Worm (Caenorhabditis elegans) whole organism, L3 larva: ENCODE results near the gene phy-4.

Experiments
- ZK546.5 ChIP-seq: sonication (generic microtip); optimal IDR thresholded peaks from 2 replicates; lab custom pipeline; 2017; ENCODE audit warnings: missing biosample characterization, missing genetic modification characterization
- aly-2 ChIP-seq: fragments of 150-350 bp; optimal IDR thresholded peaks from 2 replicates; lab custom pipeline; 2014; ENCODE audit warnings: missing biosample characterization, missing genetic modification characterization
- ama-1 ChIP-seq: fragments of 150-350 bp; optimal IDR thresholded peaks from 2 replicates; lab custom pipeline; 2018
- ceh-16 ChIP-seq: sonication (generic microtip); optimal IDR thresholded peaks from 2 replicates; lab custom pipeline; 2017; ENCODE audit warnings: missing biosample characterization, missing genetic modification characterization
- ceh-9 ChIP-seq: sonication (generic microtip); optimal IDR thresholded peaks from 2 replicates; lab custom pipeline; 2018; ENCODE audit warnings: missing biosample characterization, missing genetic modification characterization
- daf-12 ChIP-seq: fragments of 150-350 bp; optimal IDR thresholded peaks from 2 replicates; lab custom pipeline; 2014; ENCODE audit warnings: missing biosample characterization, missing genetic modification reagents, missing genetic modification characterization
- egl-27 ChIP-seq: sonication (generic microtip); optimal IDR thresholded peaks from 4 replicates; lab custom pipeline; 2017; ENCODE audit warnings: missing biosample characterization, missing genetic modification reagents, missing genetic modification characterization
- egl-5 ChIP-seq: fragments of 150-350 bp; optimal IDR thresholded peaks from 2 replicates; lab custom pipeline; 2017; ENCODE audit warnings: missing biosample characterization, missing genetic modification reagents, missing genetic modification characterization, inconsistent platforms
- elt-1 ChIP-seq: fragments of 150-350 bp; optimal IDR thresholded peaks from 2 replicates; lab custom pipeline; 2014; ENCODE audit warnings: missing biosample characterization, missing genetic modification characterization
- elt-2 ChIP-seq: sonication (generic microtip); optimal IDR thresholded peaks from 2 replicates; lab custom pipeline; 2016; ENCODE audit warnings: missing genetic modification reagents, mild to moderate bottlenecking, missing genetic modification characterization, missing compliant biosample characterization
- elt-3 ChIP-seq, 3 experiments: fragments of 150-350 bp in 1 of 3; sonication (generic microtip) in 2 of 3; optimal IDR thresholded peaks; 2 replicates in 2 of 3; 4 replicates in 1 of 3; lab custom pipeline; 2014 to 2017; ENCODE audit warnings: missing biosample characterization in 3 of 3, missing genetic modification characterization in 3 of 3
- eor-1 ChIP-seq, 2 experiments: fragments of 150-350 bp; optimal IDR thresholded peaks; 2 replicates each; lab custom pipeline; 2014 to 2018; ENCODE audit warnings: missing biosample characterization in 2 of 2, missing genetic modification characterization in 2 of 2
- hmg-11 ChIP-seq: sonication (generic microtip); optimal IDR thresholded peaks from 2 replicates; lab custom pipeline; 2016; ENCODE audit warnings: missing genetic modification characterization, missing compliant biosample characterization
- jun-1 ChIP-seq: fragments of 150-350 bp; optimal IDR thresholded peaks from 2 replicates; lab custom pipeline; 2014; ENCODE audit warnings: missing biosample characterization, missing genetic modification reagents, missing genetic modification characterization
- lin-15B ChIP-seq: fragments of 150-350 bp; optimal IDR thresholded peaks from 2 replicates; lab custom pipeline; 2014; ENCODE audit warnings: missing biosample characterization, missing genetic modification characterization
- lin-39 ChIP-seq: fragments of 150-350 bp; optimal IDR thresholded peaks from 2 replicates; lab custom pipeline; 2018; ENCODE audit warnings: missing biosample characterization, missing genetic modification reagents, missing genetic modification characterization
- lsy-12 ChIP-seq: sonication (generic microtip); optimal IDR thresholded peaks from 2 replicates; lab custom pipeline; 2016; ENCODE audit warnings: mild to moderate bottlenecking, missing genetic modification characterization, missing compliant biosample characterization
- mml-1 ChIP-seq: fragments of 150-350 bp; sonication (generic microtip); optimal IDR thresholded peaks from 3 replicates; lab custom pipeline; 2014; ENCODE audit warnings: missing biosample characterization, missing genetic modification characterization
- nfya-1 ChIP-seq: sonication (generic microtip); optimal IDR thresholded peaks from 2 replicates; lab custom pipeline; 2017; ENCODE audit warnings: missing genetic modification characterization, mild to moderate bottlenecking, missing compliant biosample characterization, antibody characterized with exemption, moderate library complexity; ENCODE audit not compliant: insufficient read depth
- nhr-11 ChIP-seq: fragments of 150-350 bp; optimal IDR thresholded peaks from 2 replicates; lab custom pipeline; 2014; ENCODE audit warnings: missing biosample characterization, missing genetic modification characterization
- nhr-12 ChIP-seq: fragments of 150-350 bp; optimal IDR thresholded peaks from 2 replicates; lab custom pipeline; 2014; ENCODE audit warnings: missing biosample characterization, missing genetic modification characterization
- nhr-23 ChIP-seq: fragments of 150-350 bp; optimal IDR thresholded peaks from 2 replicates; lab custom pipeline; 2014; ENCODE audit warnings: missing biosample characterization, missing genetic modification reagents, missing genetic modification characterization
- nhr-237 ChIP-seq: fragments of 150-350 bp; optimal IDR thresholded peaks from 2 replicates; lab custom pipeline; 2014; ENCODE audit warnings: missing biosample characterization, missing genetic modification characterization
- nhr-25 ChIP-seq: sonication (generic microtip); optimal IDR thresholded peaks from 2 replicates; lab custom pipeline; 2017; ENCODE audit warnings: missing biosample characterization, missing genetic modification characterization
- nhr-28 ChIP-seq: fragments of 150-350 bp; optimal IDR thresholded peaks from 2 replicates; lab custom pipeline; 2014; ENCODE audit warnings: missing biosample characterization, missing genetic modification characterization
- nhr-43 ChIP-seq: sonication (generic microtip); optimal IDR thresholded peaks from 2 replicates; lab custom pipeline; 2016; ENCODE audit warnings: mild to moderate bottlenecking, missing genetic modification characterization, missing compliant biosample characterization; ENCODE audit not compliant: poor library complexity, severe bottlenecking
- nhr-67 ChIP-seq: fragments of 150-350 bp; optimal IDR thresholded peaks from 2 replicates; lab custom pipeline; 2014; ENCODE audit warnings: missing biosample characterization, missing genetic modification characterization
- nhr-76 ChIP-seq: fragments of 150-350 bp; sonication (generic microtip); optimal IDR thresholded peaks from 5 replicates; lab custom pipeline; 2014; ENCODE audit warnings: missing biosample characterization, missing genetic modification characterization
- nhr-77 ChIP-seq: fragments of 150-350 bp; optimal IDR thresholded peaks from 2 replicates; lab custom pipeline; 2014; ENCODE audit warnings: missing biosample characterization, missing genetic modification characterization
- pha-4 ChIP-seq: fragments of 150-350 bp; optimal IDR thresholded peaks from 2 replicates; lab custom pipeline; 2014; ENCODE audit warnings: missing biosample characterization, missing genetic modification reagents, missing genetic modification characterization
- pqm-1 ChIP-seq: fragments of 150-350 bp; optimal IDR thresholded peaks from 2 replicates; lab custom pipeline; 2017; ENCODE audit warnings: missing biosample characterization, missing genetic modification characterization, inconsistent platforms
- skn-1 ChIP-seq: fragments of 150-350 bp; optimal IDR thresholded peaks from 2 replicates; lab custom pipeline; 2014; ENCODE audit warnings: missing biosample characterization, missing genetic modification characterization
- snpc-4 ChIP-seq: fragments of 150-350 bp; optimal IDR thresholded peaks from 2 replicates; lab custom pipeline; 2014; ENCODE audit warnings: missing biosample characterization, missing genetic modification characterization
- unc-62 ChIP-seq: fragments of 150-350 bp; sonication (generic microtip); optimal IDR thresholded peaks from 4 replicates; lab custom pipeline; 2014; ENCODE audit warnings: missing biosample characterization, missing genetic modification reagents, missing genetic modification characterization
- zag-1 ChIP-seq: fragments of 150-350 bp; optimal IDR thresholded peaks from 2 replicates; lab custom pipeline; 2014; ENCODE audit warnings: missing biosample characterization, missing genetic modification characterization
- ztf-11 ChIP-seq: fragments of 150-350 bp; optimal IDR thresholded peaks from 2 replicates; lab custom pipeline; 2014; ENCODE audit warnings: missing biosample characterization, missing genetic modification characterization
- ztf-4 ChIP-seq: fragments of 150-350 bp; optimal IDR thresholded peaks from 2 replicates; lab custom pipeline; 2014; ENCODE audit warnings: missing biosample characterization, missing genetic modification characterization

Gene phy-4

ce11 chrV:19518468-19519168 is 5.2 kb upstream of the phy-4 start:
- TF ChIP-seq ceh-16 (tag; lab: Kevin White, UChicago) (no peak), elt-2 (tag; lab: Kevin White, UChicago) (peak; percentile 29), pqm-1 (tag; lab: Kevin White, UChicago) (peak; percentile 4)

ce11 chrV:19512260-19512947 is 1.0 kb downstream of the phy-4 start, which contains the start of gene Y43F8B.19:
TSS of gene Y43F8B.19 (minus strand) at chrV:19512310.
- TF ChIP-seq ceh-16 (tag; lab: Kevin White, UChicago) (no peak), lsy-12 (tag; lab: Kevin White, UChicago) (no peak), elt-2 (tag; lab: Kevin White, UChicago) (no peak), nhr-76 (no peak), nhr-67 (no peak), ztf-4 (no peak), skn-1 (tag; lab: Kevin White, UChicago) (no peak), ceh-9 (tag; lab: Kevin White, UChicago) (no peak), lin-15B (tag; lab: Kevin White, UChicago) (no peak), nhr-11 (tag; lab: Kevin White, UChicago) (no peak), hmg-11 (tag; lab: Kevin White, UChicago) (no peak), ZK546.5 (tag; lab: Kevin White, UChicago) (no peak), egl-5 (tag; lab: Kevin White, UChicago) (no peak), nhr-25 (no peak), zag-1 (tag; lab: Kevin White, UChicago) (no peak)
- TF ChIP-seq, all 47 proteins: peak for 0

- TF ChIP-seq nhr-67: no peak
- TF ChIP-seq elt-3 (tag; optimal IDR thresholded peaks at IDR 0.05; lab: Kevin White, UChicago): no peak
- TF ChIP-seq pha-4: no peak
- no peak for TF ChIP-seq nhr-43 (tag; lab: Kevin White, UChicago)
- no peak for TF ChIP-seq nhr-237 (tag; lab: Kevin White, UChicago)
- TF ChIP-seq skn-1 (tag; lab: Kevin White, UChicago): no peak
- TF ChIP-seq ztf-4: no peak
- TF ChIP-seq ceh-16 (tag; lab: Kevin White, UChicago): no peak
- no peak for TF ChIP-seq nhr-12 (tag; lab: Kevin White, UChicago)
- TF ChIP-seq jun-1 (tag; lab: Kevin White, UChicago): no peak
- TF ChIP-seq nhr-23: no peak
- no peak for TF ChIP-seq lin-15B (tag; lab: Kevin White, UChicago)
- TF ChIP-seq snpc-4 (tag; lab: Kevin White, UChicago): no peak
- no peak for TF ChIP-seq nhr-28 (tag; lab: Kevin White, UChicago)
- no peak for TF ChIP-seq egl-5 (tag; lab: Kevin White, UChicago)
- no peak for TF ChIP-seq nfya-1 (tag; lab: Kevin White, UChicago)
- no peak for TF ChIP-seq unc-62 (GFP tag; lab: Kevin White, UChicago)
- TF ChIP-seq ZK546.5 (tag; lab: Kevin White, UChicago): no peak
- no peak for TF ChIP-seq elt-2 (tag; lab: Kevin White, UChicago)
These were observed 2.5 kb downstream of the phy-4 start for ce11 chrV:19510925-19511324.

DNA sequence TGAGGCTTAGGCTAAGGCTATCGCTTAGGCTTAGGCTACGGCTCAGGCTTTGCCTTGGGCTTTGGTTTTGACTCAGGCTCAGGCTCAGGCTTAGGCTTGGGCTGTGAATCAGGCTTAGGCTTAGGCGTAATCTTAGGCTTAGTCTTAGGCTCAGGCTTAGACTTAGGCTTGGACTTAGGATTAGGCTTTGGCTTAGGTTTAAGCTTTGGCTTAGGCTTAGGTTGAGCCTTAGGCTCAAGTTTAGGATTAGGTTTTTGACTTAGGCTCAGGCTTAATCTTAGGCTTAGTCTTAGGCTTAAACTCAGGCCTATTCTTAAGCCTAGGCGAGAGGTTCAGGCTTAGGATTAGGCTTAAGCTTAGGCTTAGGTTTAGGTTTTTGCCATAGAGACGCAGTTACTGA is 3.1 kb downstream of the phy-4 start:
- TF ChIP-seq lin-39 (tag; lab: Kevin White, UChicago) (no peak), lin-15B (tag; lab: Kevin White, UChicago) (no peak), egl-5 (tag; lab: Kevin White, UChicago) (no peak), aly-2 (no peak), egl-27 (tag; lab: Kevin White, UChicago) (no peak), elt-1 (tag; lab: Kevin White, UChicago) (no peak), nhr-77 (tag; lab: Kevin White, UChicago) (no peak), nhr-67 (no peak), nhr-237 (tag; lab: Kevin White, UChicago) (no peak), ztf-11 (tag; lab: Kevin White, UChicago) (no peak), mml-1 (tag; lab: Kevin White, UChicago) (no peak), ama-1 (lab: Kevin White, UChicago) (no peak), eor-1 (tag; optimal IDR thresholded peaks at IDR 0.05; lab: Kevin White, UChicago) (no peak), pha-4 (no peak), ceh-16 (tag; lab: Kevin White, UChicago) (no peak), zag-1 (tag; lab: Kevin White, UChicago) (no peak), nhr-28 (tag; lab: Kevin White, UChicago) (no peak), daf-12 (no peak)
